Worm (Caenorhabditis elegans) whole organism, L2 larva: Measurements from ENCODE around the gene R08A2.9.

Experiments used
- C34F6.9 ChIP-seq: fragments of 150-350 bp; optimal IDR thresholded peaks from 2 replicates; lab custom pipeline; 2014; ENCODE audit warnings: missing biosample characterization, missing genetic modification characterization
- F13H6.1 ChIP-seq: sonication (generic microtip); optimal IDR thresholded peaks from 2 replicates; lab custom pipeline; 2016; ENCODE audit warnings: missing genetic modification characterization, missing compliant biosample characterization
- R02D3.7 ChIP-seq: fragments of 150-350 bp; optimal IDR thresholded peaks from 2 replicates; lab custom pipeline; 2014; ENCODE audit warnings: missing biosample characterization, missing genetic modification characterization
- Y55F3AM.14 ChIP-seq: fragments of 200-800 bp; sonication (Bioruptor generic); optimal IDR thresholded peaks from 2 replicates; lab custom pipeline; 2018; ENCODE audit warnings: mild to moderate bottlenecking, missing genetic modification characterization, missing compliant biosample characterization
- ZK546.5 ChIP-seq: sonication (generic microtip); optimal IDR thresholded peaks from 2 replicates; lab custom pipeline; 2017; ENCODE audit warnings: missing biosample characterization, missing genetic modification characterization
- alr-1 ChIP-seq: fragments of 150-350 bp; optimal IDR thresholded peaks from 2 replicates; lab custom pipeline; 2014; ENCODE audit warnings: missing biosample characterization, missing genetic modification characterization
- aly-2 ChIP-seq: fragments of 150-350 bp; optimal IDR thresholded peaks from 2 replicates; lab custom pipeline; 2014; ENCODE audit warnings: missing biosample characterization, missing genetic modification characterization
- ama-1 ChIP-seq: fragments of 150-350 bp; optimal IDR thresholded peaks from 2 replicates; lab custom pipeline; 2018; ENCODE audit warnings: inconsistent platforms
- blmp-1 ChIP-seq: sonication (generic microtip); optimal IDR thresholded peaks from 2 replicates; lab custom pipeline; 2017; ENCODE audit warnings: missing genetic modification characterization, mild to moderate bottlenecking, missing compliant biosample characterization, antibody characterized with exemption, moderate library complexity; ENCODE audit not compliant: insufficient read depth
- ceh-16 ChIP-seq: fragments of 150-350 bp; optimal IDR thresholded peaks from 2 replicates; lab custom pipeline; 2014; ENCODE audit warnings: missing biosample characterization, missing genetic modification characterization
- ceh-82 ChIP-seq: fragments of 150-350 bp; optimal IDR thresholded peaks from 2 replicates; lab custom pipeline; 2014; ENCODE audit warnings: missing biosample characterization, missing genetic modification characterization
- crh-2 ChIP-seq: sonication (generic microtip); optimal IDR thresholded peaks from 2 replicates; lab custom pipeline; 2017; ENCODE audit warnings: missing biosample characterization, missing genetic modification characterization
- dmd-4 ChIP-seq: sonication (generic microtip); optimal IDR thresholded peaks from 2 replicates; lab custom pipeline; 2017; ENCODE audit warnings: missing biosample characterization, missing genetic modification characterization
- egl-27 ChIP-seq: sonication (generic microtip); optimal IDR thresholded peaks from 3 replicates; lab custom pipeline; 2017; ENCODE audit warnings: missing biosample characterization, missing genetic modification reagents, missing genetic modification characterization
- elt-1 ChIP-seq: fragments of 150-350 bp; optimal IDR thresholded peaks from 2 replicates; lab custom pipeline; 2014; ENCODE audit warnings: missing biosample characterization, missing genetic modification characterization
- elt-3 ChIP-seq: sonication (generic microtip); optimal IDR thresholded peaks from 2 replicates; lab custom pipeline; 2017; ENCODE audit warnings: missing biosample characterization, missing genetic modification characterization
- fos-1 ChIP-seq: fragments of 150-350 bp; optimal IDR thresholded peaks from 2 replicates; lab custom pipeline; 2014; ENCODE audit warnings: missing biosample characterization, missing genetic modification characterization
- gmeb-1 ChIP-seq: fragments of 150-350 bp; optimal IDR thresholded peaks from 2 replicates; lab custom pipeline; 2014; ENCODE audit warnings: missing biosample characterization, missing genetic modification characterization
- mab-5 ChIP-seq: fragments of 150-350 bp; optimal IDR thresholded peaks from 2 replicates; lab custom pipeline; 2014; ENCODE audit warnings: missing biosample characterization, missing genetic modification characterization
- mbf-1 ChIP-seq: sonication (generic microtip); optimal IDR thresholded peaks from 2 replicates; lab custom pipeline; 2017; ENCODE audit warnings: missing biosample characterization, missing genetic modification characterization
- mdl-1 ChIP-seq, 2 experiments: fragments of 150-350 bp in 1 of 2; sonication (generic microtip) in 1 of 2; optimal IDR thresholded peaks; 2 replicates each; lab custom pipeline; 2017; ENCODE audit warnings: missing biosample characterization in 2 of 2, missing genetic modification characterization in 2 of 2
- nhr-10 ChIP-seq: sonication (generic microtip); optimal IDR thresholded peaks from 2 replicates; lab custom pipeline; 2017; ENCODE audit warnings: missing biosample characterization, missing genetic modification characterization
- nhr-11 ChIP-seq: fragments of 150-350 bp; optimal IDR thresholded peaks from 2 replicates; lab custom pipeline; 2014; ENCODE audit warnings: missing biosample characterization, missing genetic modification characterization
- nhr-12 ChIP-seq: fragments of 150-350 bp; optimal IDR thresholded peaks from 2 replicates; lab custom pipeline; 2014; ENCODE audit warnings: missing biosample characterization, missing genetic modification characterization
- nhr-129 ChIP-seq: fragments of 150-350 bp; optimal IDR thresholded peaks from 2 replicates; lab custom pipeline; 2014; ENCODE audit warnings: missing biosample characterization, missing genetic modification characterization
- nhr-21 ChIP-seq: fragments of 150-350 bp; optimal IDR thresholded peaks from 2 replicates; lab custom pipeline; 2014; ENCODE audit warnings: missing biosample characterization, missing genetic modification characterization
- nhr-237 ChIP-seq: fragments of 150-350 bp; optimal IDR thresholded peaks from 2 replicates; lab custom pipeline; 2014; ENCODE audit warnings: missing biosample characterization, missing genetic modification characterization
- nhr-25 ChIP-seq: fragments of 150-350 bp; sonication (generic microtip); optimal IDR thresholded peaks from 3 replicates; lab custom pipeline; 2014; ENCODE audit warnings: missing biosample characterization, missing genetic modification characterization
- nhr-6 ChIP-seq: fragments of 150-350 bp; optimal IDR thresholded peaks from 2 replicates; lab custom pipeline; 2014; ENCODE audit warnings: missing biosample characterization, missing genetic modification characterization
- nhr-77 ChIP-seq: fragments of 150-350 bp; optimal IDR thresholded peaks from 2 replicates; lab custom pipeline; 2014; ENCODE audit warnings: missing biosample characterization, missing genetic modification characterization
- skn-1 ChIP-seq: sonication (generic microtip); optimal IDR thresholded peaks from 2 replicates; lab custom pipeline; 2017; ENCODE audit warnings: missing biosample characterization, missing genetic modification characterization
- sma-3 ChIP-seq: sonication (generic microtip); optimal IDR thresholded peaks from 2 replicates; lab custom pipeline; 2016; ENCODE audit warnings: missing genetic modification reagents, missing genetic modification characterization, missing compliant biosample characterization
- sma-9 ChIP-seq, 2 experiments: fragments of 150-350 bp in 1 of 2; sonication (generic microtip) in 1 of 2; optimal IDR thresholded peaks; 2 replicates each; lab custom pipeline; 2014 to 2016; ENCODE audit warnings: missing genetic modification characterization in 2 of 2, mild to moderate bottlenecking in 1 of 2, missing biosample characterization in 1 of 2, missing compliant biosample characterization in 1 of 2, missing genetic modification reagents in 1 of 2, moderate library complexity in 1 of 2
- snpc-4 ChIP-seq: fragments of 150-350 bp; optimal IDR thresholded peaks from 2 replicates; lab custom pipeline; 2014; ENCODE audit warnings: missing biosample characterization, missing genetic modification characterization
- unc-39 ChIP-seq: fragments of 150-350 bp; optimal IDR thresholded peaks from 2 replicates; lab custom pipeline; 2014; ENCODE audit warnings: missing biosample characterization, missing genetic modification characterization
- unc-55 ChIP-seq: fragments of 150-350 bp; sonication (generic microtip); optimal IDR thresholded peaks from 3 replicates; lab custom pipeline; 2014; ENCODE audit warnings: missing biosample characterization, missing genetic modification reagents, missing genetic modification characterization
- unc-62 ChIP-seq: fragments of 150-350 bp; optimal IDR thresholded peaks from 2 replicates; lab custom pipeline; 2014; ENCODE audit warnings: missing biosample characterization, missing genetic modification reagents, missing genetic modification characterization
- zag-1 ChIP-seq: fragments of 150-350 bp; optimal IDR thresholded peaks from 2 replicates; lab custom pipeline; 2014; ENCODE audit warnings: missing biosample characterization, missing genetic modification characterization
- ztf-1 ChIP-seq: fragments of 200-800 bp; sonication (Bioruptor generic); conservative IDR thresholded peaks from 2 replicates; pipeline ENCODE4 v1.3.6; 2022; ENCODE audit warnings: missing genetic modification characterization, missing compliant biosample characterization

Gene R08A2.9

ce11 chrV:14707958-14708357 lies at the start of gene R08A2.9:
TSS of gene R08A2.9 (plus strand) at chrV:14708258.
- TF ChIP-seq nhr-21 (tag; lab: Kevin White, UChicago) = no peak
- no peak for TF ChIP-seq nhr-237 (tag; lab: Kevin White, UChicago)
- TF ChIP-seq R02D3.7 (tag; lab: Kevin White, UChicago) = no peak
- no peak for TF ChIP-seq nhr-12
- TF ChIP-seq dmd-4 (tag; lab: Kevin White, UChicago) = no peak
- no peak for TF ChIP-seq ztf-1 (GFP tag; lab: Robert Waterston, UW)
- TF ChIP-seq, all 48 proteins: peak for 0

- TF ChIP-seq egl-27 (tag; lab: Kevin White, UChicago) (no peak), nhr-11 (tag; lab: Kevin White, UChicago) (no peak), alr-1 (tag; lab: Kevin White, UChicago) (no peak), Y55F3AM.14 (no peak), crh-2 (tag; lab: Kevin White, UChicago) (no peak), nhr-77 (tag; lab: Kevin White, UChicago) (no peak), ceh-82 (no peak), nhr-6 (tag; lab: Kevin White, UChicago) (no peak), aly-2 (no peak), sma-3 (GFP tag; lab: Kevin White, UChicago) (no peak), mdl-1 (tag; optimal IDR thresholded peaks at IDR 0.05; lab: Kevin White, UChicago) (no peak), unc-62 (GFP tag; lab: Kevin White, UChicago) (no peak), unc-55 (GFP tag; lab: Kevin White, UChicago) (no peak), nhr-12 (no peak), ZK546.5 (no peak), zag-1 (tag; lab: Kevin White, UChicago) (no peak), mbf-1 (no peak)
Observed at ce11 chrV:14659595-14659994, 48.5 kb upstream of the R08A2.9 start.

- TF ChIP-seq skn-1 (tag; lab: Kevin White, UChicago) (no peak), nhr-129 (tag; lab: Kevin White, UChicago) (peak; percentile 57), fos-1 (tag; lab: Kevin White, UChicago) (peak; percentile 11), nhr-10 (tag; lab: Kevin White, UChicago) (no peak), unc-39 (tag; lab: Kevin White, UChicago) (no peak), mab-5 (tag; lab: Kevin White, UChicago) (peak; percentile 82), F13H6.1 (peak; percentile 11), sma-9 (GFP tag; optimal IDR thresholded peaks at IDR 0.05; lab: Kevin White, UChicago) (peak; percentile 92), sma-9 (tag; optimal IDR thresholded peaks at IDR 0.05; lab: Kevin White, UChicago) (no peak), snpc-4 (no peak), mbf-1 (no peak), ztf-1 (GFP tag; lab: Robert Waterston, UW) (no peak), gmeb-1 (tag; lab: Kevin White, UChicago) (peak; percentile 53), C34F6.9 (tag; lab: Kevin White, UChicago) (no peak), R02D3.7 (tag; lab: Kevin White, UChicago) (no peak), elt-3 (tag; lab: Kevin White, UChicago) (no peak), mdl-1 (tag; optimal IDR thresholded peaks at IDR 0.05; lab: Kevin White, UChicago) (peak; percentile 65 to 68), nhr-21 (tag; lab: Kevin White, UChicago) (peak; percentile 95), alr-1 (tag; lab: Kevin White, UChicago) (no peak), nhr-77 (tag; lab: Kevin White, UChicago) (no peak), egl-27 (tag; lab: Kevin White, UChicago) (peak; percentile 29), ama-1 (lab: Kevin White, UChicago) (no peak), sma-3 (GFP tag; lab: Kevin White, UChicago) (peak; percentile 85), ceh-16 (tag; lab: Kevin White, UChicago) (no peak), nhr-25 (tag; lab: Kevin White, UChicago) (peak; percentile 93), elt-1 (tag; lab: Kevin White, UChicago) (no peak), blmp-1 (tag; lab: Kevin White, UChicago) (peak; percentile 92), nhr-11 (tag; lab: Kevin White, UChicago) (no peak), aly-2 (no peak), dmd-4 (tag; lab: Kevin White, UChicago) (no peak)
Observed at ce11 chrV:14660608-14661355, 47.3 kb upstream of the R08A2.9 start, which contains the start of gene srh-17. TSS of gene srh-17 (plus strand) at chrV:14661305.
